Worm (Caenorhabditis elegans): ENCODE measurements around the gene fars-3.

fars-3 gene

DNA sequence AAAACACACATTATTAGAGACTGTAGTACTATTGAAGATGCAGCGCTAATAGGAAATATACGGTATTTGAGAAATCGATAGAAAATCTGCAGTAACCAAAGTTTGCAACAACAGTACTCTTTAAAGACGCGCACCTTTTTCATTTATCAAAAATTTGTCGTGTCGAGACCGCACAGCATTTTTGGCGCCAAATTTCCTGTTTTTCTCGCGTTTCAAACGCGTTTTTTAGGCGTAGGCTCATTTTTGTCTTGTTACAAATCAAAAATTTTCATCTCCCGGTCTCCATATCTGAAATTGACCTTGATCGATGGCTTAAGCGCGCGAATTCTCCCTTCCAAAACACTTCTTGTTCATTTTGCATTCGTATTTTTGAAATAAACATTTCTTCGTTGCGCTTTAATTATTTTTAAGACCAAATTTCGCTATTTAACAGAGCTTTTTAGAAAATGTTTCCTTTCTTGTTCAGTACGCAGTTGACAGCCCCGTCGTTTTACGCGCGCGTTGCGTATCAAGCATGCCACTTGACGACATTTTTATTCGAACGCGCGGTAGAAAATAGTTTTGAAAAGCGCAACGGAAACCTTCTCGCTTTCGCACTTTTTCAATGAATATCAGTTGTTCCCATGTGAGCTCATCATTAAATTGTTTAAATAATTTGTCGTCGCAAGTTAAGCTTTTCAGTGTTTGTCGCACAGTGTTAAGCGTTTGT is 7.8 kb upstream of the fars-3 start (continued):
- TF ChIP-seq cebp-1 (GFP tag; IDR thresholded peaks at IDR 0.05): no peak
- TF ChIP-seq cebp-1 (tag; optimal IDR thresholded peaks at IDR 0.05): no peak
- TF ChIP-seq F33H1.4 (GFP tag; IDR thresholded peaks at IDR 0.05): peak; percentile 84
- peak; percentile 81 for TF ChIP-seq ceh-91 (GFP tag; IDR thresholded peaks at IDR 0.05)
- no peak for TF ChIP-seq snpc-1.3 (tag; optimal IDR thresholded peaks at IDR 0.05; ENCODE audit: insufficient read depth)
- TF ChIP-seq hmg-20 (GFP tag; IDR thresholded peaks at IDR 0.05): no peak
- no peak for TF ChIP-seq ccch-3 (GFP tag; optimal IDR thresholded peaks at IDR 0.05)
- no peak for TF ChIP-seq bed-1 (GFP tag; IDR thresholded peaks at IDR 0.05)
- peak; percentile 74 for TF ChIP-seq snpc-3.4 (tag; optimal IDR thresholded peaks at IDR 0.05)
- peak; percentile 76 for TF ChIP-seq dpl-1 (GFP tag; optimal IDR thresholded peaks at IDR 0.05)
- peak; percentile 81 for TF ChIP-seq lsl-1 (GFP tag; optimal IDR thresholded peaks at IDR 0.05)
- TF ChIP-seq F49E8.2 (tag; optimal IDR thresholded peaks at IDR 0.05; ENCODE audit: insufficient read depth): peak; percentile 60
- no peak for TF ChIP-seq hmg-1.2 (GFP tag; IDR thresholded peaks at IDR 0.05)
- TF ChIP-seq efl-1 (GFP tag; optimal IDR thresholded peaks at IDR 0.05): peak; percentile 89
- peak; percentile 94 for TF ChIP-seq madf-6 (GFP tag; IDR thresholded peaks at IDR 0.05)
- no peak for TF ChIP-seq Y95B8A.8 (GFP tag; IDR thresholded peaks at IDR 0.05)
- TF ChIP-seq snpc-1.1 (tag; optimal IDR thresholded peaks at IDR 0.05; ENCODE audit: insufficient read depth): no peak

- TF ChIP-seq F49E8.2 (tag; optimal IDR thresholded peaks at IDR 0.05; ENCODE audit: insufficient read depth) (no peak), sptf-2 (GFP tag; optimal IDR thresholded peaks at IDR 0.05) (no peak), Y53G8AR.9 (GFP tag; conservative IDR thresholded peaks at IDR 0.05) (no peak), F57C9.4 (tag; optimal IDR thresholded peaks at IDR 0.05) (no peak), F37B4.10 (GFP tag; IDR thresholded peaks at IDR 0.05) (no peak), efl-1 (GFP tag; optimal IDR thresholded peaks at IDR 0.05) (no peak), aptf-3 (GFP tag; IDR thresholded peaks at IDR 0.05) (no peak), nhr-27 (tag; optimal IDR thresholded peaks at IDR 0.05) (no peak), B0019.2 (GFP tag; conservative IDR thresholded peaks at IDR 0.05) (no peak), Y95B8A.8 (GFP tag; IDR thresholded peaks at IDR 0.05) (no peak), B0035.1 (tag; optimal IDR thresholded peaks at IDR 0.05) (no peak), tbx-9 (tag; optimal IDR thresholded peaks at IDR 0.05; ENCODE audit: borderline replicate concordance) (no peak), attf-5 (GFP tag; optimal IDR thresholded peaks at IDR 0.05) (peak; percentile 76), ztf-18 (tag; optimal IDR thresholded peaks at IDR 0.05) (no peak), B0336.3 (GFP tag; IDR thresholded peaks at IDR 0.05) (no peak), lag-1 (GFP tag; IDR thresholded peaks at IDR 0.05) (no peak), repo-1 (tag; optimal IDR thresholded peaks at IDR 0.05) (no peak), pha-4 (tag; optimal IDR thresholded peaks at IDR 0.05) (no peak), lin-26 (GFP tag; IDR thresholded peaks at IDR 0.05) (peak; percentile 27; the same call in 1 of the 2 replicates), nfya-2 (GFP tag; IDR thresholded peaks at IDR 0.05) (no peak), bed-1 (GFP tag; IDR thresholded peaks at IDR 0.05) (no peak), attf-6 (GFP tag; IDR thresholded peaks at IDR 0.05) (no peak), Y79H2A.3 (GFP tag; conservative IDR thresholded peaks at IDR 0.05) (no peak), dox-1 (GFP tag; IDR thresholded peaks at IDR 0.05) (no peak), sea-2 (GFP tag; IDR thresholded peaks at IDR 0.05) (no peak), ceh-79 (tag; optimal IDR thresholded peaks at IDR 0.05) (no peak), nfya-1 (tag; optimal IDR thresholded peaks at IDR 0.05; ENCODE audit: borderline replicate concordance, insufficient read depth) (no peak), ets-4 (GFP tag; optimal IDR thresholded peaks at IDR 0.05) (no peak), madf-10 (tag; optimal IDR thresholded peaks at IDR 0.05) (no peak), F23B12.7 (tag; optimal IDR thresholded peaks at IDR 0.05; ENCODE audit: insufficient read depth) (no peak), ztf-26 (tag; optimal IDR thresholded peaks at IDR 0.05) (no peak), attf-3 (GFP tag; conservative IDR thresholded peaks at IDR 0.05) (no peak), nfyb-1 (GFP tag; IDR thresholded peaks at IDR 0.05) (peak; percentile 14; the same call in 1 of the 2 replicates)
Measured at ce11 chrII:8457438-8457837, 7.2 kb upstream of the fars-3 start, which contains the start of gene zyg-9. zyg-9 (plus strand) TSS chrII:8457818.
